Worm (Caenorhabditis elegans): ENCODE results near the gene sul-1.

sul-1 gene

ce11 chrX:3282306-3282705, 11.6 kb upstream of the sul-1 start, which contains the start of gene K09C4.5:
Gene K09C4.5, plus strand, starts transcription at chrX:3282631.
- no peak for TF ChIP-seq tab-1 (GFP tag; IDR thresholded peaks at IDR 0.05)
- TF ChIP-seq ztf-29 (GFP tag; IDR thresholded peaks at IDR 0.05), result no peak
- TF ChIP-seq klf-2 (GFP tag; conservative IDR thresholded peaks at IDR 0.05), result no peak
- no peak for TF ChIP-seq flt-1 (GFP tag; IDR thresholded peaks at IDR 0.05)
- no peak for TF ChIP-seq ztf-23 (GFP tag; IDR thresholded peaks at IDR 0.05)
- no peak for TF ChIP-seq cog-1 (tag; optimal IDR thresholded peaks at IDR 0.05)
- no peak for TF ChIP-seq ref-1 (GFP tag; conservative IDR thresholded peaks at IDR 0.05)
- no peak for TF ChIP-seq T22C8.4 (GFP tag; IDR thresholded peaks at IDR 0.05)
- TF ChIP-seq med-1 (GFP tag; optimal IDR thresholded peaks at IDR 0.05; ENCODE audit: insufficient read depth), result no peak

- no peak for TF ChIP-seq tab-1 (GFP tag; IDR thresholded peaks at IDR 0.05)
- no peak for TF ChIP-seq klf-2 (GFP tag; conservative IDR thresholded peaks at IDR 0.05)
- no peak for TF ChIP-seq med-1 (GFP tag; optimal IDR thresholded peaks at IDR 0.05; ENCODE audit: insufficient read depth)
- TF ChIP-seq ref-1 (GFP tag; conservative IDR thresholded peaks at IDR 0.05), result no peak
- TF ChIP-seq ztf-23 (GFP tag; IDR thresholded peaks at IDR 0.05), result no peak
Measured at ce11 chrX:3280130-3280529, 9.4 kb upstream of the sul-1 start, which contains the start of gene K09C4.10. Gene K09C4.10, minus strand, starts transcription at chrX:3280230.

- TF ChIP-seq klf-2 (GFP tag; conservative IDR thresholded peaks at IDR 0.05) (no peak), flt-1 (GFP tag; IDR thresholded peaks at IDR 0.05) (no peak), cog-1 (tag; optimal IDR thresholded peaks at IDR 0.05) (no peak)
Measured at ce11 chrX:3272580-3272979, 1.9 kb upstream of the sul-1 start, which contains the start of gene K09C4.7. Gene K09C4.7, plus strand, starts transcription at chrX:3272880.

ce11 chrX:3271673-3272072, 967 bp upstream of the sul-1 start, which contains the start of gene K09C4.9:
Gene K09C4.9, minus strand, starts transcription at chrX:3271773.
- TF ChIP-seq klf-2 (GFP tag; conservative IDR thresholded peaks at IDR 0.05), result no peak

ce11 chrX:3262600-3262999, 8.1 kb downstream of the sul-1 start, which contains the start of gene fbxb-71:
Gene fbxb-71, plus strand, starts transcription at chrX:3262900.
- TF ChIP-seq ztf-29 (GFP tag; IDR thresholded peaks at IDR 0.05) (no peak), cog-1 (tag; optimal IDR thresholded peaks at IDR 0.05) (no peak)

- TF ChIP-seq klf-2 (GFP tag; conservative IDR thresholded peaks at IDR 0.05) (no peak), ztf-29 (GFP tag; IDR thresholded peaks at IDR 0.05) (no peak)
Measured at ce11 chrX:3260509-3260908, 10.2 kb downstream of the sul-1 start, which contains the start of gene lbp-2. Gene lbp-2, plus strand, starts transcription at chrX:3260610.

- TF ChIP-seq ztf-23 (GFP tag; IDR thresholded peaks at IDR 0.05) (no peak), ztf-29 (GFP tag; IDR thresholded peaks at IDR 0.05) (no peak), ref-1 (GFP tag; conservative IDR thresholded peaks at IDR 0.05) (no peak), med-1 (GFP tag; optimal IDR thresholded peaks at IDR 0.05; ENCODE audit: insufficient read depth) (no peak), flt-1 (GFP tag; IDR thresholded peaks at IDR 0.05) (0 out of 2 replicates have a peak, but pooled peaks have one; percentile 7)
Measured at ce11 chrX:3258842-3259241, 11.9 kb downstream of the sul-1 start, which contains the start of gene lbp-1. Gene lbp-1, plus strand, starts transcription at chrX:3259142.

- TF ChIP-seq cog-1 (tag; optimal IDR thresholded peaks at IDR 0.05) (no peak), T22C8.4 (GFP tag; IDR thresholded peaks at IDR 0.05) (no peak), klf-2 (GFP tag; conservative IDR thresholded peaks at IDR 0.05) (no peak), ztf-23 (GFP tag; IDR thresholded peaks at IDR 0.05) (no peak), ref-1 (GFP tag; conservative IDR thresholded peaks at IDR 0.05) (no peak), tab-1 (GFP tag; IDR thresholded peaks at IDR 0.05) (no peak), med-1 (GFP tag; optimal IDR thresholded peaks at IDR 0.05; ENCODE audit: insufficient read depth) (no peak), ztf-29 (GFP tag; IDR thresholded peaks at IDR 0.05) (no peak), flt-1 (GFP tag; IDR thresholded peaks at IDR 0.05) (no peak)
Measured at ce11 chrX:3256784-3257493, 13.8 kb downstream of the sul-1 start, which contains the start of gene lbp-3. Gene lbp-3, plus strand, starts transcription at chrX:3257372.

ce11 chrX:3252500-3252899, 18.2 kb downstream of the sul-1 start, which contains the start of gene tba-9:
Gene tba-9, plus strand, starts transcription at chrX:3252800.
- TF ChIP-seq flt-1 (GFP tag; IDR thresholded peaks at IDR 0.05) (no peak), klf-2 (GFP tag; conservative IDR thresholded peaks at IDR 0.05) (no peak), med-1 (GFP tag; optimal IDR thresholded peaks at IDR 0.05; ENCODE audit: insufficient read depth) (no peak), ztf-29 (GFP tag; IDR thresholded peaks at IDR 0.05) (no peak), tab-1 (GFP tag; IDR thresholded peaks at IDR 0.05) (no peak), cog-1 (tag; optimal IDR thresholded peaks at IDR 0.05) (no peak), ref-1 (GFP tag; conservative IDR thresholded peaks at IDR 0.05) (no peak), ztf-23 (GFP tag; IDR thresholded peaks at IDR 0.05) (no peak), T22C8.4 (GFP tag; IDR thresholded peaks at IDR 0.05) (no peak)

- TF ChIP-seq cog-1 (tag; optimal IDR thresholded peaks at IDR 0.05), result no peak
- no peak for TF ChIP-seq ztf-23 (GFP tag; IDR thresholded peaks at IDR 0.05)
- no peak for TF ChIP-seq med-1 (GFP tag; optimal IDR thresholded peaks at IDR 0.05; ENCODE audit: insufficient read depth)
- TF ChIP-seq tab-1 (GFP tag; IDR thresholded peaks at IDR 0.05), result no peak
- no peak for TF ChIP-seq ref-1 (GFP tag; conservative IDR thresholded peaks at IDR 0.05)
- no peak for TF ChIP-seq klf-2 (GFP tag; conservative IDR thresholded peaks at IDR 0.05)
- no peak for TF ChIP-seq flt-1 (GFP tag; IDR thresholded peaks at IDR 0.05)
- no peak for TF ChIP-seq ztf-29 (GFP tag; IDR thresholded peaks at IDR 0.05)
- no peak for TF ChIP-seq T22C8.4 (GFP tag; IDR thresholded peaks at IDR 0.05)
Measured at ce11 chrX:3250481-3251091, 20.1 kb downstream of the sul-1 start, which contains the start of gene pqn-37. Gene pqn-37, minus strand, starts transcription at chrX:3250531.

Data from whole organism, midembryonic.